Fruit fly (Drosophila melanogaster): Measurements from ENCODE around the gene CG33325.

DNA sequence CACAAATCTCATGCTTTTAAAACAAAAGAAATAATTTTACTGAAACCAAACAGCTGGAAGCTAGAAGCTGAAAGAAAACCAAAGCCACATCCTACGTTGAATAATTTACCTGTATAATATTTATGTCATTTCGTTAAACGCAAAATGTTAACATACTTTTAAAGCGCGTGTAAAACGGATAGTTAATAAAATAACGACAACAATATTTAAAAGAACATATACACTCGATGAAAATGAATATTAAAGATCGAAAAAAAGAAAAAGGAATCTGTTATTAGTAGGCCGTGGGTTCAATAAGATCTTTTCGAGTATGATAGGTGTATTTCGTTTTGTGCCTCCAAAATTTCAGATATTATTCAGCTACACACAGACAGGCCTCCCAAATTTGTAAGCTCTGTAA is 41.2 kb upstream of the CG33325 start, which contains the start of gene CG8136:
- TF ChIP-seq gl (tag; optimal IDR thresholded peaks at IDR 0.05) (no peak), CG15710 (tag; optimal IDR thresholded peaks at IDR 0.05) (no peak), D1 (tag; optimal IDR thresholded peaks at IDR 0.05) (no peak), CG8301 (tag; optimal IDR thresholded peaks at IDR 0.05) (no peak)

Measured in whole organism, pupa.